Fruit fly (Drosophila melanogaster): ENCODE results near the gene Eig71Ee.
A peak's percentile ranks its signal among the peaks of the same experiment; 100 is the strongest.

Eig71Ee gene

dm6 chr3L:15655910-15656309, at the start of gene Eig71Ee:
Gene Eig71Ee (minus strand): TSS chr3L:15656010.
- no peak for TF ChIP-seq CG15710 (tag; optimal IDR thresholded peaks at IDR 0.05)
- no peak for TF ChIP-seq rn (GFP tag; IDR thresholded peaks at IDR 0.05)
- no peak for TF ChIP-seq Pif1B (GFP tag; optimal IDR thresholded peaks at IDR 0.05)
- no peak for TF ChIP-seq CG34367 (tag; optimal IDR thresholded peaks at IDR 0.05)
- no peak for TF ChIP-seq CG14655 (GFP tag; optimal IDR thresholded peaks at IDR 0.05)
- TF ChIP-seq Pif1A (GFP tag; optimal IDR thresholded peaks at IDR 0.05) = no peak
- TF ChIP-seq CG4496 (GFP tag; IDR thresholded peaks at IDR 0.05) = no peak
- TF ChIP-seq CG8301 (tag; optimal IDR thresholded peaks at IDR 0.05) = no peak
- no peak for TF ChIP-seq EcR (GFP tag; optimal IDR thresholded peaks at IDR 0.05)
- no peak for TF ChIP-seq Snoo (tag; optimal IDR thresholded peaks at IDR 0.05)
- TF ChIP-seq CG10348 (GFP tag; IDR thresholded peaks at IDR 0.05) = no peak

- TF ChIP-seq CG17806 (tag; optimal IDR thresholded peaks at IDR 0.05) (peak; percentile 53), D1 (tag; optimal IDR thresholded peaks at IDR 0.05) (no peak), Pif1A (GFP tag; optimal IDR thresholded peaks at IDR 0.05) (no peak), CG12605 (GFP tag; IDR thresholded peaks at IDR 0.05) (no peak), gl (tag; optimal IDR thresholded peaks at IDR 0.05) (no peak), CG9948 (tag; optimal IDR thresholded peaks at IDR 0.05) (peak; percentile 64), CG13204 (GFP tag; optimal IDR thresholded peaks at IDR 0.05) (no peak), CG10348 (GFP tag; IDR thresholded peaks at IDR 0.05) (no peak), CG8301 (tag; optimal IDR thresholded peaks at IDR 0.05) (peak; percentile 64), CG4496 (GFP tag; IDR thresholded peaks at IDR 0.05) (no peak), fd96Ca (GFP tag; IDR thresholded peaks at IDR 0.05) (no peak), CG34367 (tag; optimal IDR thresholded peaks at IDR 0.05) (peak; percentile 40), CG8159 (tag; optimal IDR thresholded peaks at IDR 0.05) (peak; percentile 70), rn (GFP tag; IDR thresholded peaks at IDR 0.05) (no peak), CG14655 (GFP tag; optimal IDR thresholded peaks at IDR 0.05) (peak; percentile 75), EcR (GFP tag; optimal IDR thresholded peaks at IDR 0.05) (peak; percentile 30), Pif1B (GFP tag; optimal IDR thresholded peaks at IDR 0.05) (no peak), Snoo (tag; optimal IDR thresholded peaks at IDR 0.05) (no peak), CG32121 (GFP tag; IDR thresholded peaks at IDR 0.05) (no peak), Ets98B (GFP tag; IDR thresholded peaks at IDR 0.05) (no peak), CG15710 (tag; optimal IDR thresholded peaks at IDR 0.05) (peak; percentile 54)
Measured at dm6 chr3L:15704250-15704985, 48.6 kb upstream of the Eig71Ee start.

- TF ChIP-seq Snoo (tag; optimal IDR thresholded peaks at IDR 0.05) = no peak
Measured at dm6 chr3L:15703330-15704119, 47.7 kb upstream of the Eig71Ee start.

- TF ChIP-seq Pif1B (GFP tag; optimal IDR thresholded peaks at IDR 0.05) (no peak), D1 (tag; optimal IDR thresholded peaks at IDR 0.05) (no peak), CG12605 (GFP tag; IDR thresholded peaks at IDR 0.05) (no peak), Snoo (tag; optimal IDR thresholded peaks at IDR 0.05) (no peak), CG13204 (GFP tag; optimal IDR thresholded peaks at IDR 0.05) (no peak), CG32121 (GFP tag; IDR thresholded peaks at IDR 0.05) (no peak), CG8301 (tag; optimal IDR thresholded peaks at IDR 0.05) (no peak), Ets98B (GFP tag; IDR thresholded peaks at IDR 0.05) (no peak), CG8159 (tag; optimal IDR thresholded peaks at IDR 0.05) (no peak), CG10348 (GFP tag; IDR thresholded peaks at IDR 0.05) (no peak), gl (tag; optimal IDR thresholded peaks at IDR 0.05) (no peak), Pif1A (GFP tag; optimal IDR thresholded peaks at IDR 0.05) (no peak), CG9948 (tag; optimal IDR thresholded peaks at IDR 0.05) (no peak), CG34367 (tag; optimal IDR thresholded peaks at IDR 0.05) (no peak)
Measured at dm6 chr3L:15702191-15702590, 46.4 kb upstream of the Eig71Ee start.

dm6 chr3L:15700338-15700966, 44.6 kb upstream of the Eig71Ee start:
- TF ChIP-seq CG34367 (tag; optimal IDR thresholded peaks at IDR 0.05) (peak; percentile 80), Pif1A (GFP tag; optimal IDR thresholded peaks at IDR 0.05) (peak; percentile 47), CG8159 (tag; optimal IDR thresholded peaks at IDR 0.05) (peak; percentile 82), CG8301 (tag; optimal IDR thresholded peaks at IDR 0.05) (peak; percentile 39), CG14655 (GFP tag; optimal IDR thresholded peaks at IDR 0.05) (peak; percentile 73), CG17806 (tag; optimal IDR thresholded peaks at IDR 0.05) (peak; percentile 83), CG15710 (tag; optimal IDR thresholded peaks at IDR 0.05) (peak; percentile 80), CG13204 (GFP tag; optimal IDR thresholded peaks at IDR 0.05) (no peak), Pif1B (GFP tag; optimal IDR thresholded peaks at IDR 0.05) (peak; percentile 15), Snoo (tag; optimal IDR thresholded peaks at IDR 0.05) (peak; percentile 82), CG9948 (tag; optimal IDR thresholded peaks at IDR 0.05) (peak; percentile 85), D1 (tag; optimal IDR thresholded peaks at IDR 0.05) (peak; percentile 85), fd96Ca (GFP tag; IDR thresholded peaks at IDR 0.05) (no peak), CG32121 (GFP tag; IDR thresholded peaks at IDR 0.05) (no peak), Ets98B (GFP tag; IDR thresholded peaks at IDR 0.05) (no peak)
